Fruit fly (Drosophila melanogaster): Measurements from ENCODE around the gene VAChT.

The VAChT gene

dm6 chr3R:18658945-18659642, 46.2 kb upstream of the VAChT start, which contains the start of the genes CG31224 and CstF64 (continued):
- TF ChIP-seq CG18599 (GFP tag; optimal IDR thresholded peaks at IDR 0.05) (no peak), sens-2 (GFP tag; IDR thresholded peaks at IDR 0.05) (peak; percentile 64; the same call in 1 of the 2 replicates), CG9215 (GFP tag; IDR thresholded peaks at IDR 0.05) (peak; percentile 79), MTF-1 (GFP tag; optimal IDR thresholded peaks at IDR 0.05; ENCODE audit: borderline replicate concordance) (peak; percentile 32), Trl (optimal IDR thresholded peaks at IDR 0.05) (peak in 1 of 2 experiments; percentile 55), Trl (GFP tag; optimal IDR thresholded peaks at IDR 0.05) (peak; percentile 88), Fer2 (tag; optimal IDR thresholded peaks at IDR 0.05) (peak; percentile 74), HLH54F (GFP tag; optimal IDR thresholded peaks at IDR 0.05) (peak; percentile 94), Hmx (GFP tag; optimal IDR thresholded peaks at IDR 0.05) (peak; percentile 64), Mes4 (GFP tag; optimal IDR thresholded peaks at IDR 0.05) (peak; percentile 79), CG4360 (GFP tag; IDR thresholded peaks at IDR 0.05) (no peak), gro (GFP tag; optimal IDR thresholded peaks at IDR 0.05) (peak; percentile 83), gcm (GFP tag; optimal IDR thresholded peaks at IDR 0.05) (peak; percentile 82), Dbx (GFP tag; IDR thresholded peaks at IDR 0.05) (peak; percentile 85), CG15514 (GFP tag; optimal IDR thresholded peaks at IDR 0.05) (peak; percentile 70), pita (GFP tag; optimal IDR thresholded peaks at IDR 0.05) (no peak), Dfd (GFP tag; optimal IDR thresholded peaks at IDR 0.05) (no peak), Fer3 (tag; optimal IDR thresholded peaks at IDR 0.05) (peak; percentile 75), gt (GFP tag; IDR thresholded peaks at IDR 0.05) (peak; percentile 41; the same call in 1 of the 2 replicates), CG17328 (GFP tag; IDR thresholded peaks at IDR 0.05) (peak; percentile 83), fru (optimal IDR thresholded peaks at IDR 0.05) (no peak), CG2202 (tag; optimal IDR thresholded peaks at IDR 0.05) (peak; percentile 67), eve (GFP tag; optimal IDR thresholded peaks at IDR 0.05) (no peak), CG4854 (GFP tag; optimal IDR thresholded peaks at IDR 0.05) (peak; percentile 85), Nf-YC (tag; optimal IDR thresholded peaks at IDR 0.05) (no peak), CG8281 (tag; optimal IDR thresholded peaks at IDR 0.05) (no peak), Lim3 (GFP tag; IDR thresholded peaks at IDR 0.05) (no peak), CG7928 (GFP tag; optimal IDR thresholded peaks at IDR 0.05) (peak; percentile 94), Camta (GFP tag; optimal IDR thresholded peaks at IDR 0.05) (peak; percentile 84), ci (GFP tag; IDR thresholded peaks at IDR 0.05) (peak; percentile 85), jing (GFP tag; optimal IDR thresholded peaks at IDR 0.05) (peak; percentile 65), seq (GFP tag; IDR thresholded peaks at IDR 0.05) (peak; percentile 66; the same call in 1 of the 2 replicates), abd-A (tag; optimal IDR thresholded peaks at IDR 0.05) (no peak), crc (GFP tag; optimal IDR thresholded peaks at IDR 0.05) (peak; percentile 87), CG14667 (GFP tag; IDR thresholded peaks at IDR 0.05) (peak; percentile 76), CG7839 (tag; optimal IDR thresholded peaks at IDR 0.05) (no peak), mld (GFP tag; IDR thresholded peaks at IDR 0.05; ENCODE audit: partially characterized antibody) (no peak), zen2 (GFP tag; IDR thresholded peaks at IDR 0.05; ENCODE audit: partially characterized antibody) (no peak), CG7357 (GFP tag; IDR thresholded peaks at IDR 0.05) (peak; percentile 47; the same call in 2 of the 3 replicates), Side (GFP tag; optimal IDR thresholded peaks at IDR 0.05) (peak; percentile 83), CG2875 (GFP tag; optimal IDR thresholded peaks at IDR 0.05) (peak; percentile 67), CG9727 (GFP tag; optimal IDR thresholded peaks at IDR 0.05) (peak; percentile 82), fu2 (GFP tag; optimal IDR thresholded peaks at IDR 0.05) (peak; percentile 82), CG14965 (GFP tag; optimal IDR thresholded peaks at IDR 0.05; ENCODE audit: borderline replicate concordance) (peak; percentile 52), pnt (GFP tag; optimal IDR thresholded peaks at IDR 0.05) (peak; percentile 85), chif (GFP tag; optimal IDR thresholded peaks at IDR 0.05) (peak; percentile 87 to 88), gce (GFP tag; IDR thresholded peaks at IDR 0.05) (0 out of 3 replicates have a peak, but pooled peaks have one; percentile 49), Lhr (GFP tag; optimal IDR thresholded peaks at IDR 0.05) (no peak), Hr51 (GFP tag; optimal IDR thresholded peaks at IDR 0.05) (peak in 1 of 2 experiments; percentile 89), al (GFP tag; IDR thresholded peaks at IDR 0.05) (peak; percentile 77)

All from whole organism, embryonic.